Worm (Caenorhabditis elegans) whole organism, mixed stage, embryonic: Measurements from ENCODE around the gene gst-38.

Experiments used
- blmp-1 ChIP-seq: fragments of 150-350 bp; optimal IDR thresholded peaks from 2 replicates; lab custom pipeline; 2014; ENCODE audit warnings: missing biosample characterization, missing genetic modification characterization
- ceh-39 ChIP-seq: fragments of 150-350 bp; optimal IDR thresholded peaks from 2 replicates; lab custom pipeline; 2014; ENCODE audit warnings: missing biosample characterization, missing genetic modification characterization
- ceh-43 ChIP-seq: fragments of 200-800 bp; sonication (Bioruptor generic); optimal IDR thresholded peaks from 2 replicates; lab custom pipeline; 2018; ENCODE audit warnings: mild to moderate bottlenecking, missing genetic modification characterization, moderate library complexity, missing compliant biosample characterization
- drap-1 ChIP-seq: fragments of 200-800 bp; sonication (Bioruptor generic); optimal IDR thresholded peaks from 3 replicates; lab custom pipeline; 2018; ENCODE audit warnings: mild to moderate bottlenecking, missing genetic modification characterization, missing compliant biosample characterization
- elt-1 ChIP-seq: sonication (generic microtip); optimal IDR thresholded peaks from 2 replicates; lab custom pipeline; 2017; ENCODE audit warnings: missing genetic modification characterization, mild to moderate bottlenecking, missing compliant biosample characterization, antibody characterized with exemption, moderate library complexity, borderline replicate concordance; ENCODE audit not compliant: insufficient read depth
- lsy-2 ChIP-seq: fragments of 150-350 bp; optimal IDR thresholded peaks from 2 replicates; lab custom pipeline; 2014; ENCODE audit warnings: missing biosample characterization, missing genetic modification characterization
- nhr-12 ChIP-seq: fragments of 150-350 bp; optimal IDR thresholded peaks from 2 replicates; lab custom pipeline; 2014; ENCODE audit warnings: missing biosample characterization, missing genetic modification characterization
- nhr-237 ChIP-seq: fragments of 150-350 bp; optimal IDR thresholded peaks from 2 replicates; lab custom pipeline; 2014; ENCODE audit warnings: missing biosample characterization, missing genetic modification characterization
- nhr-28 ChIP-seq: fragments of 150-350 bp; optimal IDR thresholded peaks from 2 replicates; lab custom pipeline; 2014; ENCODE audit warnings: missing biosample characterization, missing genetic modification characterization
- nhr-76 ChIP-seq: sonication (generic microtip); optimal IDR thresholded peaks from 2 replicates; lab custom pipeline; 2017; ENCODE audit warnings: missing biosample characterization, missing genetic modification characterization
- pha-4 ChIP-seq: fragments of 150-350 bp; optimal IDR thresholded peaks from 2 replicates; lab custom pipeline; 2018; ENCODE audit warnings: missing biosample characterization, missing genetic modification reagents, missing genetic modification characterization
- snpc-4 ChIP-seq: fragments of 150-350 bp; optimal IDR thresholded peaks from 2 replicates; lab custom pipeline; 2014; ENCODE audit warnings: missing biosample characterization, missing genetic modification characterization
- sptf-1 ChIP-seq: sonication (generic microtip); optimal IDR thresholded peaks from 2 replicates; lab custom pipeline; 2017; ENCODE audit warnings: mild to moderate bottlenecking, missing genetic modification characterization, moderate library complexity, missing compliant biosample characterization
- unc-62 ChIP-seq: fragments of 150-350 bp; optimal IDR thresholded peaks from 2 replicates; lab custom pipeline; 2014; ENCODE audit warnings: missing biosample characterization, missing genetic modification reagents, missing genetic modification characterization

- no peak for TF ChIP-seq nhr-237
- TF ChIP-seq elt-1 (tag; lab: Kevin White, UChicago), result no peak
- no peak for TF ChIP-seq unc-62 (GFP tag; lab: Kevin White, UChicago)
- no peak for TF ChIP-seq snpc-4
- no peak for TF ChIP-seq nhr-28
- TF ChIP-seq pha-4, result no peak
- no peak for TF ChIP-seq nhr-76
- TF ChIP-seq ceh-39 (tag; lab: Kevin White, UChicago), result no peak
- no peak for TF ChIP-seq drap-1 (GFP tag; lab: Kevin White, UChicago)
- TF ChIP-seq ceh-43 (GFP tag; lab: Kevin White, UChicago), result no peak
- no peak for TF ChIP-seq nhr-12 (tag; lab: Kevin White, UChicago)
- no peak for TF ChIP-seq blmp-1 (tag; lab: Kevin White, UChicago)
- TF ChIP-seq sptf-1, result no peak
- no peak for TF ChIP-seq lsy-2
Measured at ce11 chrV:15879508-15879907, 36.4 kb downstream of the gst-38 start, which contains the start of gene nhr-84.
